Worm (Caenorhabditis elegans): ENCODE measurements around the gene F08G2.5.

The F08G2.5 gene

ce11 chrII:13872191-13872889, 38.9 kb upstream of the F08G2.5 start, which contains the start of the genes cup-14 and ndub-8:
cup-14 (minus strand) TSS chrII:13872241.
ndub-8 (plus strand) TSS chrII:13872869.
- TF ChIP-seq nhr-23 (tag; optimal IDR thresholded peaks at IDR 0.05) (no peak), ZK546.5 (tag; optimal IDR thresholded peaks at IDR 0.05) (peak; percentile 59), sma-3 (GFP tag; optimal IDR thresholded peaks at IDR 0.05) (peak; percentile 92), nhr-237 (tag; optimal IDR thresholded peaks at IDR 0.05) (peak; percentile 12), ama-1 (optimal IDR thresholded peaks at IDR 0.05) (peak; percentile 28), mdl-1 (tag; optimal IDR thresholded peaks at IDR 0.05) (peak; percentile 12 to 77), ztf-11 (tag; optimal IDR thresholded peaks at IDR 0.05) (no peak), snpc-4 (tag; optimal IDR thresholded peaks at IDR 0.05) (peak; percentile 89), nhr-25 (tag; optimal IDR thresholded peaks at IDR 0.05) (peak; percentile 88), nhr-21 (tag; optimal IDR thresholded peaks at IDR 0.05) (peak; percentile 79), nhr-77 (tag; optimal IDR thresholded peaks at IDR 0.05) (peak; percentile 68), sma-9 (GFP tag; optimal IDR thresholded peaks at IDR 0.05) (no peak), sma-9 (tag; optimal IDR thresholded peaks at IDR 0.05) (no peak), unc-62 (GFP tag; optimal IDR thresholded peaks at IDR 0.05) (peak; percentile 37), F13H6.1 (tag; optimal IDR thresholded peaks at IDR 0.05) (peak; percentile 81), skn-1 (tag; optimal IDR thresholded peaks at IDR 0.05) (no peak), aly-2 (tag; optimal IDR thresholded peaks at IDR 0.05) (no peak), blmp-1 (tag; optimal IDR thresholded peaks at IDR 0.05; ENCODE audit: insufficient read depth) (peak; percentile 49), elt-1 (tag; optimal IDR thresholded peaks at IDR 0.05) (no peak), Y55F3AM.14 (GFP tag; optimal IDR thresholded peaks at IDR 0.05) (peak; percentile 41), lsy-2 (tag; optimal IDR thresholded peaks at IDR 0.05) (peak; percentile 99 to 100), ceh-16 (tag; optimal IDR thresholded peaks at IDR 0.05) (peak; percentile 35), alr-1 (tag; optimal IDR thresholded peaks at IDR 0.05) (no peak), ztf-1 (GFP tag; conservative IDR thresholded peaks at IDR 0.05) (no peak), lin-13 (GFP tag; optimal IDR thresholded peaks at IDR 0.05) (peak; percentile 89), nhr-6 (tag; optimal IDR thresholded peaks at IDR 0.05) (peak; percentile 58), egl-27 (tag; optimal IDR thresholded peaks at IDR 0.05) (peak; percentile 36), lin-39 (tag; optimal IDR thresholded peaks at IDR 0.05) (no peak), elt-3 (tag; optimal IDR thresholded peaks at IDR 0.05) (no peak), gmeb-1 (tag; optimal IDR thresholded peaks at IDR 0.05) (peak; percentile 90), zag-1 (tag; optimal IDR thresholded peaks at IDR 0.05) (peak; percentile 31), unc-39 (tag; optimal IDR thresholded peaks at IDR 0.05) (no peak), sem-4 (tag; optimal IDR thresholded peaks at IDR 0.05) (peak; percentile 91), nhr-11 (tag; optimal IDR thresholded peaks at IDR 0.05) (no peak), fos-1 (tag; optimal IDR thresholded peaks at IDR 0.05) (peak; percentile 43), C34F6.9 (tag; optimal IDR thresholded peaks at IDR 0.05) (peak; percentile 88), nhr-10 (tag; optimal IDR thresholded peaks at IDR 0.05) (no peak), peb-1 (tag; optimal IDR thresholded peaks at IDR 0.05) (no peak), ceh-82 (tag; optimal IDR thresholded peaks at IDR 0.05) (peak; percentile 47), mab-5 (tag; optimal IDR thresholded peaks at IDR 0.05) (peak; percentile 93), dmd-4 (tag; optimal IDR thresholded peaks at IDR 0.05) (no peak), mbf-1 (tag; optimal IDR thresholded peaks at IDR 0.05) (no peak), nhr-129 (tag; optimal IDR thresholded peaks at IDR 0.05) (peak; percentile 61), ztf-4 (tag; optimal IDR thresholded peaks at IDR 0.05) (peak; percentile 78), R02D3.7 (tag; optimal IDR thresholded peaks at IDR 0.05) (peak; percentile 43), unc-55 (GFP tag; optimal IDR thresholded peaks at IDR 0.05) (peak; percentile 98), nhr-12 (tag; optimal IDR thresholded peaks at IDR 0.05) (no peak), lin-11 (tag; optimal IDR thresholded peaks at IDR 0.05) (peak; percentile 91), crh-2 (tag; optimal IDR thresholded peaks at IDR 0.05) (peak; percentile 86)

All from whole organism, L2 larva.